Fruit fly (Drosophila melanogaster) whole organism, adult: ENCODE data around the gene CG2256.

ENCODE experiments used
- CG12768 ChIP-seq: fragments of 200-800 bp; sonication (Bioruptor generic); optimal IDR thresholded peaks from 2 replicates; lab custom pipeline; 2017; ENCODE audit warnings: missing biosample characterization, missing genetic modification characterization, mild to moderate bottlenecking, moderate library complexity, missing genetic modification reagents
- CG14711 ChIP-seq: fragments of 200-800 bp; sonication (Bioruptor generic); optimal IDR thresholded peaks from 2 replicates; lab custom pipeline; 2018; ENCODE audit warnings: missing biosample characterization, mild to moderate bottlenecking, missing genetic modification characterization, moderate library complexity
- CG33017 ChIP-seq: fragments of 200-800 bp; sonication (Bioruptor generic); optimal IDR thresholded peaks from 2 replicates; lab custom pipeline; 2018; ENCODE audit warnings: missing biosample characterization, mild to moderate bottlenecking, missing genetic modification characterization, moderate library complexity
- CG5204 ChIP-seq: fragments of 200-800 bp; sonication (Bioruptor generic); optimal IDR thresholded peaks from 2 replicates; lab custom pipeline; 2016; ENCODE audit warnings: missing biosample characterization, missing genetic modification characterization
- CG7101 ChIP-seq: fragments of 200-800 bp; sonication (Bioruptor generic); optimal IDR thresholded peaks from 2 replicates; lab custom pipeline; 2018; ENCODE audit warnings: missing biosample characterization, mild to moderate bottlenecking, missing genetic modification characterization, moderate library complexity
- Clk ChIP-seq: fragments of 200-800 bp; sonication (Bioruptor generic); optimal IDR thresholded peaks from 2 replicates; lab custom pipeline; 2017; ENCODE audit warnings: missing biosample characterization, missing genetic modification characterization
- cnc ChIP-seq, 2 experiments: fragments of >200 bp; optimal IDR thresholded peaks; 2 replicates each; lab custom pipeline; 2017
- ovo ChIP-seq: fragments of 200-800 bp; sonication (Bioruptor generic); optimal IDR thresholded peaks from 2 replicates; lab custom pipeline; 2016; ENCODE audit warnings: missing biosample characterization, missing genetic modification characterization

DNA sequence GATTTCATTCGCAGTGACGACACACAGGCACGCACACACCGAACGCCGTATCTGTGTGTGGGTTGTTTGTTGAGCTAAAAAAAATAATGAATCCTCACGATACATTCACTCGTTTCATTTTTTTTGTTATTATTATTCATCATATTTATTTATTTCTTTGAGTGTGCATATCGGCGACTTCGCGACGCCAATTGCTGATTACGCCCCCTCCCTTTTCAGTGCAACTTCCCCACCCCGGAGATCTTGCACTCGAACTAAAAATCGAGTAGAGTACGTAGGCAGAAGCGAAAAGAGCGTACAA is 24.9 kb downstream of the CG2256 start:
- no peak for TF ChIP-seq Clk (GFP tag; lab: Kevin White, UChicago)
- no peak for TF ChIP-seq ovo (GFP tag; lab: Kevin White, UChicago)
- TF ChIP-seq CG12768 (GFP tag; lab: Kevin White, UChicago): no peak
- TF ChIP-seq CG5204 (GFP tag; lab: Kevin White, UChicago): no peak
- TF ChIP-seq CG7101 (tag; lab: Kevin White, UChicago): no peak
- no peak for TF ChIP-seq CG14711 (tag; lab: Kevin White, UChicago)
- TF ChIP-seq CG33017 (tag; lab: Kevin White, UChicago): no peak
- no peak for TF ChIP-seq cnc (optimal IDR thresholded peaks at IDR 0.05; lab: Kevin White, UChicago)
